Worm (Caenorhabditis elegans) whole organism, L4 larva: ENCODE data around the gene F52E10.4.

Experiments used
- D1046.2 ChIP-seq: fragments of 200-800 bp; sonication (Bioruptor generic); IDR thresholded peaks from 2 replicates; pipeline ENCODE4 v1.3.6; 2022; ENCODE audit warnings: missing genetic modification characterization, missing compliant biosample characterization
- F26F4.8 ChIP-seq: fragments of 200-800 bp; sonication (Bioruptor generic); conservative IDR thresholded peaks from 2 replicates; pipeline ENCODE4 v1.3.6; 2022; ENCODE audit warnings: missing genetic modification characterization, missing compliant biosample characterization
- T20F7.1 ChIP-seq: fragments of 200-800 bp; sonication (Bioruptor generic); optimal IDR thresholded peaks from 2 replicates; lab custom pipeline; 2018; ENCODE audit warnings: mild to moderate bottlenecking, missing genetic modification characterization, missing compliant biosample characterization
- ZK337.2 ChIP-seq: fragments of 200-800 bp; sonication (Bioruptor generic); IDR thresholded peaks from 2 replicates; pipeline ENCODE4 v1.3.6; 2022; ENCODE audit warnings: missing genetic modification reagents, missing genetic modification characterization, missing compliant biosample characterization
- ZK546.5 ChIP-seq, 2 experiments: sonication (generic microtip); optimal IDR thresholded peaks; 2 replicates each; lab custom pipeline; 2017; ENCODE audit warnings: missing biosample characterization in 2 of 2, missing genetic modification characterization in 2 of 2
- aly-2 ChIP-seq: sonication (generic microtip); optimal IDR thresholded peaks from 2 replicates; lab custom pipeline; 2018; ENCODE audit warnings: missing biosample characterization, missing genetic modification characterization
- ama-1 ChIP-seq: fragments of 150-350 bp; optimal IDR thresholded peaks from 2 replicates; lab custom pipeline; 2014; ENCODE audit warnings: inconsistent platforms, mixed read lengths
- arid-1 ChIP-seq: fragments of 200-800 bp; sonication (Bioruptor generic); conservative IDR thresholded peaks from 2 replicates; pipeline ENCODE4 v1.3.6; 2022; ENCODE audit warnings: missing genetic modification reagents, missing genetic modification characterization, missing compliant biosample characterization
- attf-4 ChIP-seq: sonication (generic microtip); optimal IDR thresholded peaks from 3 replicates; lab custom pipeline; 2017; ENCODE audit warnings: missing biosample characterization, missing genetic modification characterization
- ceh-20 ChIP-seq: fragments of 200-800 bp; sonication (Bioruptor generic); IDR thresholded peaks from 2 replicates; pipeline ENCODE4 v1.3.6; 2022; ENCODE audit warnings: missing genetic modification reagents, missing genetic modification characterization, missing compliant biosample characterization
- cey-2 ChIP-seq: sonication (generic microtip); optimal IDR thresholded peaks from 3 replicates; lab custom pipeline; 2017; ENCODE audit warnings: missing genetic modification characterization, mild to moderate bottlenecking, missing compliant biosample characterization, antibody characterized with exemption, borderline replicate concordance; ENCODE audit not compliant: insufficient read depth
- ctbp-1 ChIP-seq: fragments of 200-800 bp; sonication (Bioruptor generic); IDR thresholded peaks from 2 replicates; pipeline ENCODE4 v1.3.6; 2022; ENCODE audit warnings: missing genetic modification reagents, missing genetic modification characterization, missing compliant biosample characterization
- daf-12 ChIP-seq: fragments of 150-350 bp; optimal IDR thresholded peaks from 2 replicates; lab custom pipeline; 2014; ENCODE audit warnings: missing biosample characterization, missing genetic modification reagents, missing genetic modification characterization
- daf-16 ChIP-seq, 3 experiments: sonication (generic microtip); optimal IDR thresholded peaks; 2 replicates each; lab custom pipeline; 2016 to 2017; ENCODE audit warnings: missing genetic modification characterization in 3 of 3, missing genetic modification reagents in 3 of 3, mild to moderate bottlenecking in 2 of 3, missing compliant biosample characterization in 2 of 3, missing biosample characterization in 1 of 3, moderate library complexity in 1 of 3
- dmd-6 ChIP-seq: fragments of 200-800 bp; sonication (Bioruptor generic); IDR thresholded peaks from 2 replicates; pipeline ENCODE4 v1.3.6; 2022; ENCODE audit warnings: missing genetic modification reagents, missing genetic modification characterization, missing compliant biosample characterization
- dmd-8 ChIP-seq: fragments of 200-800 bp; sonication (Bioruptor generic); IDR thresholded peaks from 2 replicates; pipeline ENCODE4 v1.3.6; 2022; ENCODE audit warnings: missing genetic modification characterization, missing compliant biosample characterization
- egl-27 ChIP-seq: sonication (generic microtip); optimal IDR thresholded peaks from 3 replicates; lab custom pipeline; 2017; ENCODE audit warnings: missing biosample characterization, missing genetic modification reagents, missing genetic modification characterization
- fkh-10 ChIP-seq: fragments of 150-350 bp; optimal IDR thresholded peaks from 2 replicates; lab custom pipeline; 2014; ENCODE audit warnings: missing biosample characterization, missing genetic modification reagents, missing genetic modification characterization
- gei-8 ChIP-seq: fragments of 200-800 bp; sonication (Bioruptor generic); optimal IDR thresholded peaks from 2 replicates; lab custom pipeline; 2018; ENCODE audit warnings: mild to moderate bottlenecking, missing genetic modification characterization, missing compliant biosample characterization
- hif-1 ChIP-seq, 2 experiments: sonication (generic microtip); optimal IDR thresholded peaks; 2 replicates each; lab custom pipeline; 2016 to 2017; ENCODE audit warnings: missing compliant biosample characterization in 2 of 2, missing genetic modification characterization in 2 of 2, missing genetic modification reagents in 2 of 2, missing genotype in 2 of 2, mild to moderate bottlenecking in 1 of 2
- hmg-1.1 ChIP-seq: fragments of 200-800 bp; sonication (Bioruptor generic); IDR thresholded peaks from 2 replicates; pipeline ENCODE4 v1.3.6; 2022; ENCODE audit warnings: missing genetic modification reagents, missing genetic modification characterization, missing compliant biosample characterization
- jun-1 ChIP-seq: fragments of 150-350 bp; optimal IDR thresholded peaks from 2 replicates; lab custom pipeline; 2014; ENCODE audit warnings: missing biosample characterization, missing genetic modification reagents, missing genetic modification characterization
- lin-13 ChIP-seq: fragments of 150-350 bp; optimal IDR thresholded peaks from 2 replicates; lab custom pipeline; 2014; ENCODE audit warnings: missing biosample characterization, missing genetic modification reagents, missing genetic modification characterization
- lin-15B ChIP-seq: fragments of 150-350 bp; sonication (generic microtip); optimal IDR thresholded peaks from 3 replicates; lab custom pipeline; 2014; ENCODE audit warnings: missing biosample characterization, missing genetic modification characterization
- lir-3 ChIP-seq: sonication (generic microtip); optimal IDR thresholded peaks from 2 replicates; lab custom pipeline; 2016; ENCODE audit warnings: mild to moderate bottlenecking, missing genetic modification characterization, missing compliant biosample characterization
- lsy-2 ChIP-seq, 2 experiments: fragments of 150-350 bp in 1 of 2; sonication (generic microtip) in 1 of 2; optimal IDR thresholded peaks; 2 replicates each; lab custom pipeline; 2014 to 2017; ENCODE audit warnings: missing biosample characterization in 2 of 2, missing genetic modification characterization in 2 of 2
- madf-5 ChIP-seq, 2 experiments: fragments of 200-800 bp; sonication (Bioruptor generic); IDR thresholded peaks; 2 replicates each; pipeline ENCODE4 v1.3.6; 2022; ENCODE audit warnings: missing compliant biosample characterization in 2 of 2, missing genetic modification characterization in 2 of 2
- madf-9 ChIP-seq: fragments of 200-800 bp; sonication (Bioruptor generic); conservative IDR thresholded peaks from 2 replicates; pipeline ENCODE4 v1.3.6; 2022; ENCODE audit warnings: missing genetic modification reagents, missing genetic modification characterization, missing compliant biosample characterization
- mdt-29 ChIP-seq: fragments of 200-800 bp; sonication (Bioruptor generic); IDR thresholded peaks from 2 replicates; pipeline ENCODE4 v1.3.6; 2022; ENCODE audit warnings: missing genetic modification reagents, missing genetic modification characterization, missing compliant biosample characterization
- mep-1 ChIP-seq: fragments of 150-350 bp; sonication (generic microtip); optimal IDR thresholded peaks from 3 replicates; lab custom pipeline; 2014; ENCODE audit warnings: missing biosample characterization, missing genetic modification characterization
- mxl-2 ChIP-seq: fragments of 200-800 bp; sonication (Bioruptor generic); conservative IDR thresholded peaks from 2 replicates; pipeline ENCODE4 v1.3.6; 2022; ENCODE audit warnings: missing genetic modification reagents, missing genetic modification characterization, missing compliant biosample characterization
- mxl-3 ChIP-seq: fragments of 200-800 bp; sonication (Bioruptor generic); optimal IDR thresholded peaks from 2 replicates; lab custom pipeline; 2018; ENCODE audit warnings: mild to moderate bottlenecking, missing genetic modification characterization, missing compliant biosample characterization
- nhr-102 ChIP-seq: sonication (generic microtip); optimal IDR thresholded peaks from 2 replicates; lab custom pipeline; 2016; ENCODE audit warnings: mild to moderate bottlenecking, missing genetic modification characterization, moderate library complexity, missing compliant biosample characterization
- nhr-11 ChIP-seq: fragments of 150-350 bp; optimal IDR thresholded peaks from 2 replicates; lab custom pipeline; 2014; ENCODE audit warnings: missing biosample characterization, missing genetic modification characterization
- nhr-28 ChIP-seq: fragments of 150-350 bp; optimal IDR thresholded peaks from 2 replicates; lab custom pipeline; 2014; ENCODE audit warnings: missing biosample characterization, missing genetic modification characterization
- nhr-42 ChIP-seq: fragments of 200-800 bp; sonication (Bioruptor generic); IDR thresholded peaks from 2 replicates; pipeline ENCODE4 v1.3.6; 2022; ENCODE audit warnings: missing genetic modification characterization, missing compliant biosample characterization
- nhr-6 ChIP-seq: fragments of 150-350 bp; optimal IDR thresholded peaks from 2 replicates; lab custom pipeline; 2014; ENCODE audit warnings: missing biosample characterization, missing genetic modification characterization
- nhr-76 ChIP-seq: fragments of 150-350 bp; optimal IDR thresholded peaks from 2 replicates; lab custom pipeline; 2014; ENCODE audit warnings: missing biosample characterization, missing genetic modification characterization
- pha-4 ChIP-seq, 2 experiments: fragments of 150-350 bp in 1 of 2; fragments of 200-800 bp in 1 of 2; sonication (Bioruptor generic) in 1 of 2; IDR thresholded peaks in 1 of 2; optimal IDR thresholded peaks in 1 of 2; 2 replicates each; pipeline versions ENCODE4 v1.3.6 to Lab custom; 2014 to 2022; ENCODE audit warnings: missing genetic modification characterization in 2 of 2, missing genetic modification reagents in 2 of 2, missing biosample characterization in 1 of 2, missing compliant biosample characterization in 1 of 2
- set-16 ChIP-seq: fragments of 200-800 bp; sonication (Bioruptor generic); IDR thresholded peaks from 2 replicates; pipeline ENCODE4 v1.3.6; 2022; ENCODE audit warnings: missing genetic modification reagents, missing genetic modification characterization, missing compliant biosample characterization
- snpc-1.2 ChIP-seq: fragments of 200-800 bp; sonication (Bioruptor generic); IDR thresholded peaks from 2 replicates; pipeline ENCODE4 v1.3.6; 2022; ENCODE audit warnings: missing genetic modification reagents, missing genetic modification characterization, missing compliant biosample characterization
- spr-1 ChIP-seq: sonication (generic microtip); optimal IDR thresholded peaks from 2 replicates; lab custom pipeline; 2016; ENCODE audit warnings: mild to moderate bottlenecking, missing genetic modification characterization, missing compliant biosample characterization
- tag-97 ChIP-seq: fragments of 200-800 bp; sonication (Bioruptor generic); IDR thresholded peaks from 2 replicates; pipeline ENCODE4 v1.3.6; 2022; ENCODE audit warnings: missing genetic modification characterization, missing compliant biosample characterization
- unc-62 ChIP-seq, 3 experiments: fragments of 150-350 bp in 1 of 3; sonication (generic microtip); optimal IDR thresholded peaks in 2 of 3; peaks in 1 of 3; 1 replicate in 1 of 3; 2 replicates in 2 of 3; lab custom pipeline; 2014 to 2017; ENCODE audit warnings: missing biosample characterization in 3 of 3, missing genetic modification characterization in 3 of 3, missing genetic modification reagents in 3 of 3, missing genotype in 1 of 3
- vab-7 ChIP-seq: fragments of 200-800 bp; sonication (Bioruptor generic); IDR thresholded peaks from 2 replicates; pipeline ENCODE4 v1.3.6; 2022; ENCODE audit warnings: missing genetic modification reagents, missing genetic modification characterization, missing compliant biosample characterization
- zag-1 ChIP-seq: fragments of 150-350 bp; optimal IDR thresholded peaks from 2 replicates; lab custom pipeline; 2014; ENCODE audit warnings: missing biosample characterization, missing genetic modification characterization
- zfp-2 ChIP-seq: sonication (generic microtip); optimal IDR thresholded peaks from 2 replicates; lab custom pipeline; 2016; ENCODE audit warnings: mild to moderate bottlenecking, missing genetic modification characterization, missing compliant biosample characterization
- zip-11 ChIP-seq: fragments of 200-800 bp; sonication (Bioruptor generic); IDR thresholded peaks from 2 replicates; pipeline ENCODE4 v1.3.6; 2022; ENCODE audit warnings: missing genetic modification characterization, missing compliant biosample characterization
- ztf-11 ChIP-seq: fragments of 150-350 bp; optimal IDR thresholded peaks from 2 replicates; lab custom pipeline; 2014; ENCODE audit warnings: missing biosample characterization, missing genetic modification characterization
- ztf-7 ChIP-seq: fragments of 150-350 bp; optimal IDR thresholded peaks from 2 replicates; lab custom pipeline; 2014; ENCODE audit warnings: missing biosample characterization, missing genetic modification characterization

Gene F52E10.4

DNA sequence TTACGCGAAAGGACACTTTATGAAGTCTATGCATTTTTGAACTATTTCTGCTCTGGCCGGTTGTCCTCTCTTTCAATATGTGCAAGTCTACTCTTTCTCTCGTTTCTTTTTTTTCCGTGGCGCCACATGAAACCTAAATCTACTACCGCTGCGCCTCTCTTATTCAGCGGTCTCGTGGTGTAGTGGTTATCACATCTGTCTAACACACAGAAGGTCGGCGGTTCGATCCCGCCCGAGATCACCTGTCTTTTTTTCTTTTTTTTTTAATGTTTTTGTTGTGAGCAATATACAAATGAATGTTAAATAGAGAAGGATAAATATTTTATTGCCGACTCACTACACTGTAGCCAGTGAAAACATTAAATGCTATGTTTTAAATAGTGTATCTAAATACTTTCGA is 5.3 kb upstream of the F52E10.4 start:
- peak; percentile 90 for TF ChIP-seq hmg-1.1 (GFP tag; lab: Robert Waterston, UW)
- TF ChIP-seq mxl-2 (GFP tag; lab: Robert Waterston, UW), result no peak
- peak; percentile 54 for TF ChIP-seq nhr-102 (tag; lab: Kevin White, UChicago)
- no peak for TF ChIP-seq lin-15B (tag; lab: Kevin White, UChicago)
- TF ChIP-seq lir-3 (tag; lab: Kevin White, UChicago), result peak; percentile 69
- TF ChIP-seq nhr-76 (tag; lab: Kevin White, UChicago), result no peak
- TF ChIP-seq spr-1 (tag; lab: Kevin White, UChicago), result peak; percentile 60
- TF ChIP-seq ceh-20 (GFP tag; lab: Robert Waterston, UW), result 0 out of 2 replicates have a peak, but pooled peaks have one; percentile 53
- peak; percentile 86 for TF ChIP-seq pha-4 (GFP tag; IDR thresholded peaks at IDR 0.05; lab: Robert Waterston, UW)
- TF ChIP-seq pha-4 (tag; optimal IDR thresholded peaks at IDR 0.05; lab: Kevin White, UChicago), result no peak
- TF ChIP-seq cey-2 (tag; lab: Kevin White, UChicago), result no peak
- TF ChIP-seq zfp-2 (tag; lab: Kevin White, UChicago), result no peak
- TF ChIP-seq F26F4.8 (GFP tag; lab: Robert Waterston, UW), result peak; percentile 84
- peak; percentile 68; the same call in 1 of the 2 replicates for TF ChIP-seq nhr-42 (GFP tag; lab: Robert Waterston, UW)
- peak; percentile 44 to 78 for TF ChIP-seq daf-16 (GFP tag; optimal IDR thresholded peaks at IDR 0.05; lab: Kevin White, UChicago)
- peak; percentile 30 for TF ChIP-seq daf-16 (tag; optimal IDR thresholded peaks at IDR 0.05; lab: Kevin White, UChicago)
- peak; percentile 76 for TF ChIP-seq mep-1 (tag; lab: Kevin White, UChicago)
- TF ChIP-seq egl-27, result no peak
- peak; percentile 66; the same call in 1 of the 2 replicates for TF ChIP-seq arid-1 (GFP tag; lab: Robert Waterston, UW)
- peak in 1 of 2 experiments; percentile 55 for TF ChIP-seq lsy-2 (tag; optimal IDR thresholded peaks at IDR 0.05; lab: Kevin White, UChicago)
- TF ChIP-seq dmd-6 (GFP tag; lab: Robert Waterston, UW), result peak; percentile 61
- 0 out of 2 replicates have a peak, but pooled peaks have one; percentile 49 for TF ChIP-seq zip-11 (GFP tag; lab: Robert Waterston, UW)
- TF ChIP-seq vab-7 (GFP tag; lab: Robert Waterston, UW), result peak; percentile 86
- no peak for TF ChIP-seq nhr-11
- peak; percentile 80 for TF ChIP-seq snpc-1.2 (GFP tag; lab: Robert Waterston, UW)
- no peak for TF ChIP-seq nhr-28
- no peak for TF ChIP-seq tag-97
- no peak for TF ChIP-seq set-16 (GFP tag; lab: Robert Waterston, UW)
- TF ChIP-seq nhr-6, result peak; percentile 3
- no peak for TF ChIP-seq unc-62 (GFP tag; optimal IDR thresholded peaks at IDR 0.05 in 1 of 2; lab: Kevin White, UChicago)
- no peak for TF ChIP-seq unc-62 (tag; optimal IDR thresholded peaks at IDR 0.05; lab: Kevin White, UChicago)
- TF ChIP-seq jun-1, result no peak
- TF ChIP-seq ama-1, result no peak
- TF ChIP-seq mxl-3 (GFP tag; lab: Kevin White, UChicago), result no peak
- TF ChIP-seq aly-2 (tag; lab: Kevin White, UChicago), result no peak
- no peak for TF ChIP-seq attf-4
- TF ChIP-seq lin-13, result peak; percentile 73
- TF ChIP-seq hif-1 (tag; optimal IDR thresholded peaks at IDR 0.05; lab: Kevin White, UChicago), result peak in 1 of 2 experiments; percentile 45
- TF ChIP-seq ztf-11, result no peak
- TF ChIP-seq dmd-8 (GFP tag; lab: Robert Waterston, UW), result peak; percentile 83; the same call in 1 of the 2 replicates
- peak; percentile 51 to 76; a peak in 2 of 4 replicates for TF ChIP-seq madf-5 (GFP tag; IDR thresholded peaks at IDR 0.05; lab: Robert Waterston, UW)
- no peak for TF ChIP-seq ztf-7 (tag; lab: Kevin White, UChicago)
- TF ChIP-seq mdt-29, result peak; percentile 74; the same call in 1 of the 2 replicates
- TF ChIP-seq fkh-10 (GFP tag; lab: Kevin White, UChicago), result peak; percentile 8
- TF ChIP-seq zag-1 (tag; lab: Kevin White, UChicago), result no peak
- peak; percentile 83 for TF ChIP-seq ctbp-1 (GFP tag; lab: Robert Waterston, UW)
- TF ChIP-seq ZK337.2 (GFP tag; lab: Robert Waterston, UW), result peak; percentile 55; the same call in 1 of the 2 replicates
- TF ChIP-seq madf-9 (GFP tag; lab: Robert Waterston, UW), result peak; percentile 70
- no peak for TF ChIP-seq T20F7.1 (GFP tag; lab: Kevin White, UChicago)
- TF ChIP-seq daf-12 (tag; lab: Kevin White, UChicago), result no peak
- TF ChIP-seq ZK546.5 (tag; optimal IDR thresholded peaks at IDR 0.05; lab: Kevin White, UChicago), result no peak
- no peak for TF ChIP-seq gei-8
- no peak; the same call in 1 of the 2 replicates for TF ChIP-seq D1046.2 (GFP tag; lab: Robert Waterston, UW)
